Worm (Caenorhabditis elegans): ENCODE results near the gene mog-5.

Gene mog-5

ce11 chrII:5446506-5446905 lies 47.2 kb downstream of the mog-5 start, which contains the start of gene nmr-1:
nmr-1 (minus strand) TSS chrII:5446606.
- no peak for TF ChIP-seq drap-1 (GFP tag; optimal IDR thresholded peaks at IDR 0.05)

- no peak for TF ChIP-seq blmp-1 (tag; optimal IDR thresholded peaks at IDR 0.05)
- TF ChIP-seq unc-62 (GFP tag; optimal IDR thresholded peaks at IDR 0.05) = no peak
- no peak for TF ChIP-seq cnd-1 (tag; optimal IDR thresholded peaks at IDR 0.05)
- TF ChIP-seq sptf-1 (tag; optimal IDR thresholded peaks at IDR 0.05) = no peak
- no peak for TF ChIP-seq elt-1 (tag; optimal IDR thresholded peaks at IDR 0.05; ENCODE audit: borderline replicate concordance, insufficient read depth)
- no peak for TF ChIP-seq unc-120 (tag; optimal IDR thresholded peaks at IDR 0.05; ENCODE audit: poor library complexity, severe bottlenecking)
- no peak for TF ChIP-seq nhr-12 (tag; optimal IDR thresholded peaks at IDR 0.05)
- no peak for TF ChIP-seq hlh-1 (tag; optimal IDR thresholded peaks at IDR 0.05)
- no peak for TF ChIP-seq nhr-2 (tag; optimal IDR thresholded peaks at IDR 0.05)
- TF ChIP-seq mab-5 (tag; optimal IDR thresholded peaks at IDR 0.05) = no peak
- TF ChIP-seq nhr-237 (tag; optimal IDR thresholded peaks at IDR 0.05) = no peak
- TF ChIP-seq zip-8 (tag; optimal IDR thresholded peaks at IDR 0.05) = no peak
Observed at ce11 chrII:5447381-5447780, 48.0 kb downstream of the mog-5 start, which contains the start of gene cex-1. cex-1 (plus strand) TSS chrII:5447681.

DNA sequence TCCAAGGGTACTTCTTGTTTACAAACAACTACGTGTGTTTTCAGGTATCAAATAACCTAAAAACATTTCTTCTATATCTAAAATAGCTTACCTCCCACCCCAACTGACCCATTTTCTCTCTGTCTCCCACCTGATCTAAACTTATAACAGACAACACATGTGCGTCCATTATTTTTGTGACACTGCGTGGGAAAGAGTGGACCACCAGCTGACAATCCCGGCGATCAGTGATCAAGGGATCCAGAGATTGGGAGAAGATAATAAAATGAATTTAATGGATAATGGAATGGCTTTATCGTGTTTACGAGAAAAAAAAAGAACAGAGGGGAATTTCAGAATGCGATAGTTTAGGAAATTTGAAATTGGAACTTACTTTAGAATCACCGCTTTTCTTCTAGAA lies 49.9 kb downstream of the mog-5 start:
- TF ChIP-seq hlh-1 (tag; optimal IDR thresholded peaks at IDR 0.05) = peak; percentile 87
- TF ChIP-seq unc-62 (GFP tag; optimal IDR thresholded peaks at IDR 0.05) = peak; percentile 8
- no peak for TF ChIP-seq mab-5 (tag; optimal IDR thresholded peaks at IDR 0.05)
- TF ChIP-seq lsy-2 (tag; optimal IDR thresholded peaks at IDR 0.05) = no peak

ce11 chrII:5449620-5450019 lies 50.3 kb downstream of the mog-5 start:
- no peak for TF ChIP-seq M03D4.4 (tag; optimal IDR thresholded peaks at IDR 0.05)
- no peak for TF ChIP-seq bed-3 (GFP tag; optimal IDR thresholded peaks at IDR 0.05)
- TF ChIP-seq ceh-43 (GFP tag; optimal IDR thresholded peaks at IDR 0.05) = no peak
- no peak for TF ChIP-seq nhr-28 (tag; optimal IDR thresholded peaks at IDR 0.05)
- no peak for TF ChIP-seq nhr-237 (tag; optimal IDR thresholded peaks at IDR 0.05)
- TF ChIP-seq lsy-2 (tag; optimal IDR thresholded peaks at IDR 0.05) = no peak
- TF ChIP-seq unc-62 (GFP tag; optimal IDR thresholded peaks at IDR 0.05) = no peak
- TF ChIP-seq nhr-2 (tag; optimal IDR thresholded peaks at IDR 0.05) = no peak
- TF ChIP-seq elt-3 (tag; optimal IDR thresholded peaks at IDR 0.05) = no peak
- TF ChIP-seq unc-120 (tag; optimal IDR thresholded peaks at IDR 0.05; ENCODE audit: poor library complexity, severe bottlenecking) = no peak
- no peak for TF ChIP-seq ces-1 (GFP tag; optimal IDR thresholded peaks at IDR 0.05)
- no peak for TF ChIP-seq sptf-1 (tag; optimal IDR thresholded peaks at IDR 0.05)
- no peak for TF ChIP-seq ztf-11 (tag; optimal IDR thresholded peaks at IDR 0.05)
- no peak for TF ChIP-seq lin-13 (tag; optimal IDR thresholded peaks at IDR 0.05)
- TF ChIP-seq tbx-8 (GFP tag; optimal IDR thresholded peaks at IDR 0.05) = no peak
- no peak for TF ChIP-seq hlh-1 (tag; optimal IDR thresholded peaks at IDR 0.05)
- no peak for TF ChIP-seq nhr-12 (tag; optimal IDR thresholded peaks at IDR 0.05)
- TF ChIP-seq snpc-4 (tag; optimal IDR thresholded peaks at IDR 0.05) = no peak
- no peak for TF ChIP-seq unc-39 (tag; optimal IDR thresholded peaks at IDR 0.05)

DNA sequence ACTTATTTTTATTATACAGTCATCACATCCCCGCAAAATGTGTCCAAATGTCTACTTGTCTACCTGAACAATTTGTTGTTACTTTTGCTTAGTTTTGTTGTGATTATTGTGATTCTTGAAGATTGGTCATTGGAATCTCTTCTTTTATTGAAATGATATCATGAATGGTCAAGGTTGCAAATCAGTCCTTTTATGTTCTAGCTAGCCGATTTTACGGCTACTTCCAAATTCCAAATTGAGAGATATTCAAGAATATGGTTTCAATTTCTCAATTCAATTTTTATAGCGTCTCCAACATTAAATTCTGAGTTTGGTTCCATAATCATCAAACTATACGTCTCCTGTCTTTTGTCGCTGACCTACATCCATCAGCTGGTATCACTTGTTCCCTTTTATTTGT lies 51.9 kb downstream of the mog-5 start:
- TF ChIP-seq unc-62 (GFP tag; optimal IDR thresholded peaks at IDR 0.05) (no peak), mep-1 (tag; optimal IDR thresholded peaks at IDR 0.05) (no peak), ceh-83 (GFP tag; optimal IDR thresholded peaks at IDR 0.05) (no peak), M03D4.4 (tag; optimal IDR thresholded peaks at IDR 0.05) (no peak), elt-3 (tag; optimal IDR thresholded peaks at IDR 0.05) (no peak), drap-1 (GFP tag; optimal IDR thresholded peaks at IDR 0.05) (no peak), mls-2 (tag; optimal IDR thresholded peaks at IDR 0.05) (no peak), flh-1 (GFP tag; optimal IDR thresholded peaks at IDR 0.05) (no peak), zip-8 (tag; optimal IDR thresholded peaks at IDR 0.05) (no peak), tbx-8 (GFP tag; optimal IDR thresholded peaks at IDR 0.05) (no peak), nhr-28 (tag; optimal IDR thresholded peaks at IDR 0.05) (no peak), ceh-43 (GFP tag; optimal IDR thresholded peaks at IDR 0.05) (no peak), nhr-2 (tag; optimal IDR thresholded peaks at IDR 0.05) (no peak)

ce11 chrII:5453547-5453946 lies 54.2 kb downstream of the mog-5 start, which contains the start of gene dhs-5:
dhs-5 (plus strand) TSS chrII:5453847.
- TF ChIP-seq lin-32 (GFP tag; optimal IDR thresholded peaks at IDR 0.05) (no peak), lsy-2 (tag; optimal IDR thresholded peaks at IDR 0.05) (no peak), blmp-1 (tag; optimal IDR thresholded peaks at IDR 0.05) (no peak), ham-2 (GFP tag; optimal IDR thresholded peaks at IDR 0.05) (no peak), sptf-1 (tag; optimal IDR thresholded peaks at IDR 0.05) (no peak), nhr-237 (tag; optimal IDR thresholded peaks at IDR 0.05) (no peak), hlh-1 (tag; optimal IDR thresholded peaks at IDR 0.05) (no peak), cnd-1 (tag; optimal IDR thresholded peaks at IDR 0.05) (no peak), ces-1 (GFP tag; optimal IDR thresholded peaks at IDR 0.05) (no peak), zip-8 (tag; optimal IDR thresholded peaks at IDR 0.05) (no peak)

All from whole organism, mixed stage, embryonic.